Fruit fly (Drosophila melanogaster) whole organism, embryonic: Measurements from ENCODE around the gene Scgbeta.

ENCODE experiments used
- Atf6 ChIP-seq: fragments of 200-800 bp; sonication (Bioruptor generic); IDR thresholded peaks from 2 replicates; pipeline ENCODE4 v1.3.6; 2022; ENCODE audit warnings: missing biosample characterization, missing genetic modification characterization
- Awh ChIP-seq: fragments of 200-800 bp; sonication (Bioruptor generic); IDR thresholded peaks from 2 replicates; pipeline ENCODE4, ENCODE4 v1.3.6; 2022; ENCODE audit warnings: missing biosample characterization, missing genetic modification characterization
- Bteb2 ChIP-seq: fragments of 200-800 bp; sonication (Bioruptor generic); optimal IDR thresholded peaks from 2 replicates; lab custom pipeline; 2016; ENCODE audit warnings: missing biosample characterization, missing genetic modification characterization
- CG10431 ChIP-seq: fragments of 200-800 bp; sonication (Bioruptor generic); optimal IDR thresholded peaks from 3 replicates; lab custom pipeline; 2018; ENCODE audit warnings: missing biosample characterization, mild to moderate bottlenecking, missing genetic modification characterization
- CG11456 ChIP-seq: fragments of 200-800 bp; sonication (Bioruptor generic); IDR thresholded peaks from 3 replicates; pipeline ENCODE4 v1.3.6; 2022; ENCODE audit warnings: missing biosample characterization, missing genetic modification characterization
- CG12071 ChIP-seq: fragments of 200-800 bp; sonication (Bioruptor generic); optimal IDR thresholded peaks from 3 replicates; lab custom pipeline; 2018; ENCODE audit warnings: missing biosample characterization, mild to moderate bottlenecking, missing genetic modification characterization
- CG12942 ChIP-seq: fragments of 200-800 bp; sonication (Bioruptor generic); optimal IDR thresholded peaks from 3 replicates; lab custom pipeline; 2016; ENCODE audit warnings: missing biosample characterization, missing genetic modification characterization
- CG14014 ChIP-seq: fragments of 200-800 bp; sonication (Bioruptor generic); IDR thresholded peaks from 2 replicates; pipeline ENCODE4 v1.3.6; 2022; ENCODE audit warnings: missing biosample characterization, missing genetic modification characterization
- CG15269 ChIP-seq: fragments of 200-800 bp; sonication (Bioruptor generic); optimal IDR thresholded peaks from 2 replicates; lab custom pipeline; 2018; ENCODE audit warnings: missing biosample characterization, mild to moderate bottlenecking, missing genetic modification characterization, moderate library complexity
- CG16863 ChIP-seq: fragments of 200-800 bp; sonication (Bioruptor generic); optimal IDR thresholded peaks from 3 replicates; lab custom pipeline; 2016; ENCODE audit warnings: missing biosample characterization, missing genetic modification characterization
- CG17802 ChIP-seq: fragments of 200-800 bp; sonication (Bioruptor generic); optimal IDR thresholded peaks from 2 replicates; lab custom pipeline; 2018; ENCODE audit warnings: missing biosample characterization, mild to moderate bottlenecking, missing genetic modification characterization, moderate library complexity
- CG17829 ChIP-seq: fragments of 200-800 bp; optimal IDR thresholded peaks from 2 replicates; lab custom pipeline; 2019; ENCODE audit warnings: missing biosample characterization, mild to moderate bottlenecking, missing genetic modification characterization, moderate library complexity
- CG18599 ChIP-seq: fragments of 200-800 bp; sonication (Bioruptor generic); optimal IDR thresholded peaks from 3 replicates; lab custom pipeline; 2017; ENCODE audit warnings: missing biosample characterization, missing genetic modification characterization, mild to moderate bottlenecking, moderate library complexity, missing genetic modification reagents
- CG2678 ChIP-seq: fragments of 200-800 bp; sonication (Bioruptor generic); optimal IDR thresholded peaks from 3 replicates; lab custom pipeline; 2019; ENCODE audit warnings: missing biosample characterization, mild to moderate bottlenecking, missing genetic modification characterization, moderate library complexity
- CG3407 ChIP-seq: fragments of 200-800 bp; sonication (Bioruptor generic); optimal IDR thresholded peaks from 2 replicates; lab custom pipeline; 2018; ENCODE audit warnings: missing biosample characterization, mild to moderate bottlenecking, missing genetic modification characterization
- CG42726 ChIP-seq: fragments of 200-800 bp; sonication (Bioruptor generic); IDR thresholded peaks from 2 replicates; pipeline ENCODE4 v1.3.6; 2022; ENCODE audit warnings: missing biosample characterization, missing genetic modification characterization; ENCODE audit not compliant: partially characterized antibody
- CG4424 ChIP-seq: fragments of 200-800 bp; sonication (Bioruptor generic); optimal IDR thresholded peaks from 3 replicates; lab custom pipeline; 2016; ENCODE audit warnings: missing biosample characterization, missing genetic modification characterization
- CG4730 ChIP-seq: fragments of 200-800 bp; sonication (Bioruptor generic); IDR thresholded peaks from 2 replicates; pipeline ENCODE4 v1.3.6; 2022; ENCODE audit warnings: missing biosample characterization, missing genetic modification characterization
- CG4820 ChIP-seq: fragments of 200-800 bp; sonication (Bioruptor generic); optimal IDR thresholded peaks from 3 replicates; lab custom pipeline; 2016; ENCODE audit warnings: missing biosample characterization, missing genetic modification characterization
- CG7372 ChIP-seq: fragments of 200-800 bp; sonication (Bioruptor generic); IDR thresholded peaks from 2 replicates; pipeline ENCODE4 v1.3.6; 2022; ENCODE audit warnings: missing biosample characterization, missing genetic modification characterization
- CG8089 ChIP-seq: fragments of 200-800 bp; sonication (Bioruptor generic); optimal IDR thresholded peaks from 3 replicates; lab custom pipeline; 2016; ENCODE audit warnings: missing biosample characterization, missing genetic modification characterization
- CG8388 ChIP-seq: fragments of 200-800 bp; sonication (Bioruptor generic); optimal IDR thresholded peaks from 2 replicates; lab custom pipeline; 2019; ENCODE audit warnings: missing biosample characterization, mild to moderate bottlenecking, missing genetic modification characterization, moderate library complexity
- CG9797 ChIP-seq: fragments of 200-800 bp; sonication (Bioruptor generic); optimal IDR thresholded peaks from 3 replicates; lab custom pipeline; 2018; ENCODE audit warnings: missing biosample characterization, mild to moderate bottlenecking, missing genetic modification characterization
- Dip3 ChIP-seq: fragments of 200-800 bp; sonication (Bioruptor generic); optimal IDR thresholded peaks from 3 replicates; lab custom pipeline; 2016; ENCODE audit warnings: missing biosample characterization, missing genetic modification characterization
- Dp ChIP-seq: fragments of 200-800 bp; sonication (Bioruptor generic); optimal IDR thresholded peaks from 2 replicates; lab custom pipeline; 2018; ENCODE audit warnings: missing biosample characterization, mild to moderate bottlenecking, missing genetic modification characterization, moderate library complexity
- Fer1 ChIP-seq: fragments of 200-800 bp; sonication (Bioruptor generic); optimal IDR thresholded peaks from 2 replicates; lab custom pipeline; 2017; ENCODE audit warnings: missing biosample characterization, mild to moderate bottlenecking, missing genetic modification characterization
- HmgZ ChIP-seq: fragments of 200-800 bp; sonication (Bioruptor generic); optimal IDR thresholded peaks from 2 replicates; lab custom pipeline; 2018; ENCODE audit warnings: missing biosample characterization, mild to moderate bottlenecking, missing genetic modification characterization
- Hmr ChIP-seq: fragments of 200-800 bp; sonication (Bioruptor generic); optimal IDR thresholded peaks from 3 replicates; lab custom pipeline; 2017; ENCODE audit warnings: mild to moderate bottlenecking, missing biosample characterization, missing genetic modification reagents, missing genetic modification characterization
- Neu2 ChIP-seq: fragments of 200-800 bp; sonication (Bioruptor generic); optimal IDR thresholded peaks from 3 replicates; lab custom pipeline; 2016; ENCODE audit warnings: missing biosample characterization, missing genetic modification characterization, borderline replicate concordance
- Nf-YB ChIP-seq: fragments of 200-800 bp; sonication (Bioruptor generic); optimal IDR thresholded peaks from 3 replicates; lab custom pipeline; 2019; ENCODE audit warnings: missing biosample characterization, mild to moderate bottlenecking, missing genetic modification characterization, moderate library complexity
- Nf-YC ChIP-seq: fragments of 200-800 bp; optimal IDR thresholded peaks from 3 replicates; lab custom pipeline; 2019; ENCODE audit warnings: missing biosample characterization, mild to moderate bottlenecking, missing genetic modification characterization, moderate library complexity
- Poxn ChIP-seq: fragments of 200-800 bp; sonication (Bioruptor generic); IDR thresholded peaks from 2 replicates; pipeline ENCODE4 v1.3.6; 2022; ENCODE audit warnings: missing biosample characterization, missing genetic modification characterization
- Taf1 ChIP-seq: fragments of 200-800 bp; sonication (Bioruptor generic); IDR thresholded peaks from 2 replicates; pipeline ENCODE4 v1.3.6; 2022; ENCODE audit warnings: missing biosample characterization, missing genetic modification characterization
- chinmo ChIP-seq: fragments of 200-800 bp; sonication (Bioruptor generic); IDR thresholded peaks from 4 replicates; pipeline ENCODE4 v1.3.6; 2022; ENCODE audit warnings: missing biosample characterization, missing genetic modification characterization; ENCODE audit not compliant: partially characterized antibody
- crc ChIP-seq: fragments of 200-800 bp; sonication (Bioruptor generic); optimal IDR thresholded peaks from 2 replicates; lab custom pipeline; 2016; ENCODE audit warnings: missing biosample characterization, missing genetic modification characterization
- crol ChIP-seq: fragments of 200-800 bp; sonication (Bioruptor generic); IDR thresholded peaks from 2 replicates; pipeline ENCODE4 v1.3.6; 2022; ENCODE audit warnings: missing biosample characterization, missing genetic modification characterization
- cwo ChIP-seq: fragments of 200-800 bp; sonication (Bioruptor generic); optimal IDR thresholded peaks from 3 replicates; lab custom pipeline; 2017; ENCODE audit warnings: missing biosample characterization, missing genetic modification characterization, mild to moderate bottlenecking, moderate library complexity, missing genetic modification reagents
- gsb-n ChIP-seq: fragments of 200-800 bp; sonication (Bioruptor generic); optimal IDR thresholded peaks from 3 replicates; lab custom pipeline; 2018; ENCODE audit warnings: missing biosample characterization, mild to moderate bottlenecking, missing genetic modification characterization
- hb ChIP-seq: fragments of 200-800 bp; sonication (Bioruptor generic); IDR thresholded peaks from 3 replicates; pipeline ENCODE4 v1.3.6; 2022; ENCODE audit warnings: missing biosample characterization, missing genetic modification characterization; ENCODE audit not compliant: partially characterized antibody
- lola ChIP-seq, 3 experiments: fragments of >200 bp in 2 of 3; fragments of 200-800 bp in 1 of 3; sonication (Bioruptor generic) in 1 of 3; optimal IDR thresholded peaks; 2 replicates each; lab custom pipeline; 2017 to 2019; ENCODE audit warnings: missing biosample characterization in 3 of 3, missing genetic modification characterization in 3 of 3, mild to moderate bottlenecking in 1 of 3, moderate library complexity in 1 of 3
- nau ChIP-seq: fragments of 200-800 bp; sonication (Bioruptor generic); optimal IDR thresholded peaks from 3 replicates; lab custom pipeline; 2017; ENCODE audit warnings: missing biosample characterization, mild to moderate bottlenecking, missing genetic modification characterization, missing genetic modification reagents
- nerfin-2 ChIP-seq: fragments of 200-800 bp; sonication (Bioruptor generic); IDR thresholded peaks from 2 replicates; pipeline ENCODE4 v1.3.6; 2022; ENCODE audit warnings: missing biosample characterization, missing genetic modification characterization; ENCODE audit not compliant: partially characterized antibody
- psq ChIP-seq: fragments of 200-800 bp; sonication (Bioruptor generic); optimal IDR thresholded peaks from 2 replicates; lab custom pipeline; 2017; ENCODE audit warnings: missing biosample characterization, missing genetic modification characterization
- run ChIP-seq: fragments of 200-800 bp; sonication (Bioruptor generic); optimal IDR thresholded peaks from 3 replicates; lab custom pipeline; 2018; ENCODE audit warnings: missing biosample characterization, mild to moderate bottlenecking, missing genetic modification characterization
- schlank ChIP-seq: fragments of 200-800 bp; sonication (Bioruptor generic); optimal IDR thresholded peaks from 2 replicates; lab custom pipeline; 2018; ENCODE audit warnings: missing biosample characterization, mild to moderate bottlenecking, missing genetic modification characterization
- slou ChIP-seq: fragments of 200-800 bp; sonication (Bioruptor generic); optimal IDR thresholded peaks from 3 replicates; lab custom pipeline; 2016; ENCODE audit warnings: missing biosample characterization, missing genetic modification characterization
- sob ChIP-seq: fragments of 200-800 bp; sonication (Bioruptor generic); IDR thresholded peaks from 2 replicates; pipeline ENCODE4 v1.3.6; 2022; ENCODE audit warnings: missing biosample characterization, missing genetic modification characterization
- wek ChIP-seq: fragments of 200-800 bp; sonication (Bioruptor generic); optimal IDR thresholded peaks from 3 replicates; lab custom pipeline; 2018; ENCODE audit warnings: missing biosample characterization, mild to moderate bottlenecking, missing genetic modification characterization, moderate library complexity

The Scgbeta gene

DNA sequence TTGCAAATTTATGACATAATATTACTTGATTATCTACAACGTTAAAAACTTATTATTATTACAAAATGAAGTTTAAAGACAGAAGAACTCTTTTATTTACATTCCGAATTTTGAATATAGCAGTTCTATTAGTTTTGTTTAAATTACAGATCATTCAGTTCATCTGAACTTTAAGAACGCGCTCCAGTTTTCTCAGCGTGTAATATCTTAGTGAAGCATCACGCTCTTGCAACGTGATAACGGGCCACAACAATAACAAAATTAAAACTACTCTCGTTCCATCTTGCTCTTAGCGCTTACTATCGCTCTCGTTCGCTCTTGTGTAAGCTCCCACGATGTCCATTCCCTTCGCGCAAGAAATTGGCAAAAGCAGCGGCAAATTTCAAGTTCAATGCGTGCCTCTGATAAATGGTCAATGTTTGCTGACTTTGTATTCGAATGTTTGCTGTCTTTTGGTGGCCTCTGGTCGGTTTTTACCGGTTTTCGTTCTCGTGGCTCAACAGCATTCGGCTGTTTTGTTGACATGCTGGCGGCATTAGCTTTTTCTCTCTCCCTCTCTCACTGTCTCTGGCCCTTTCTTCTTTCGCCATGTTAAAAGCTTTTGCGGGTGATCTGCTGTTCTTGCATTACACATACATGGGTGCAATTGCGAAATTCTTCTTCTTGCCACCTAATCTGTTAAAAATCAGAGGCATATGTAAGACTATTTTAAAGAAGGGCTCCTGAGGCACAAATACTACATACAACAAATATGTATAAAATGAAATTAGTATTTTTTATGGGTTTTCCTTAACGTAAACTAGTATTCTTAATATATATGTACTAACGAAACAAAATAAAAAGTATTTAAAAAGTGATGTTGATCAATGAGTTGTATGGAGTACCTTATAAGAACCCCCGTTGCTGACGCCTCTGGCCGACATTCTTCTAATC, 20.6 kb upstream of the Scgbeta start (continued):
- TF ChIP-seq lola (GFP tag; optimal IDR thresholded peaks at IDR 0.05; lab: Kevin White, UChicago), result no peak
- peak; percentile 71 for TF ChIP-seq CG15269 (tag; lab: Kevin White, UChicago)
- no peak for TF ChIP-seq psq
- peak; percentile 39; the same call in 1 of the 2 replicates for TF ChIP-seq Taf1 (GFP tag; lab: Robert Waterston, UW)
- TF ChIP-seq Awh (GFP tag; lab: Robert Waterston, UW), result no peak
- 0 out of 2 replicates have a peak, but pooled peaks have one; percentile 26 for TF ChIP-seq CG14014 (GFP tag; lab: Robert Waterston, UW)
- TF ChIP-seq CG9797 (GFP tag; lab: Kevin White, UChicago), result no peak
- TF ChIP-seq schlank (tag; lab: Kevin White, UChicago), result no peak
- no peak for TF ChIP-seq CG8388 (GFP tag; lab: Kevin White, UChicago)
- no peak for TF ChIP-seq hb (GFP tag; lab: Robert Waterston, UW)
- TF ChIP-seq Atf6 (GFP tag; lab: Robert Waterston, UW), result peak; percentile 39
- TF ChIP-seq chinmo, result no peak; the same call in 3 of the 4 replicates
- peak; percentile 33 for TF ChIP-seq Fer1 (GFP tag; lab: Kevin White, UChicago)
- TF ChIP-seq sob (GFP tag; lab: Robert Waterston, UW), result no peak
- peak; percentile 25 for TF ChIP-seq Dip3 (GFP tag; lab: Kevin White, UChicago)
- TF ChIP-seq CG18599 (GFP tag; lab: Kevin White, UChicago), result peak; percentile 67
- no peak for TF ChIP-seq wek (GFP tag; lab: Kevin White, UChicago)
- TF ChIP-seq Hmr (GFP tag; lab: Kevin White, UChicago), result peak; percentile 49
- peak; percentile 2 for TF ChIP-seq CG17829 (tag; lab: Kevin White, UChicago)
- TF ChIP-seq Neu2 (GFP tag; lab: Kevin White, UChicago), result no peak
- no peak for TF ChIP-seq run (tag; lab: Kevin White, UChicago)
- TF ChIP-seq crol (GFP tag; lab: Robert Waterston, UW), result no peak
- TF ChIP-seq CG2678 (tag; lab: Kevin White, UChicago), result peak; percentile 68
- no peak for TF ChIP-seq HmgZ (tag; lab: Kevin White, UChicago)
- TF ChIP-seq CG7372, result no peak
- TF ChIP-seq Poxn (GFP tag; lab: Robert Waterston, UW), result no peak
- TF ChIP-seq CG10431 (GFP tag; lab: Kevin White, UChicago), result no peak
- no peak for TF ChIP-seq nerfin-2 (GFP tag; lab: Robert Waterston, UW)
- TF ChIP-seq CG4820 (GFP tag; lab: Kevin White, UChicago), result no peak
- no peak for TF ChIP-seq Nf-YB (GFP tag; lab: Kevin White, UChicago)
- TF ChIP-seq gsb-n (tag; lab: Kevin White, UChicago), result no peak
- TF ChIP-seq CG3407 (GFP tag; lab: Kevin White, UChicago), result no peak
- TF ChIP-seq CG16863, result no peak
- no peak for TF ChIP-seq CG8089
- TF ChIP-seq Bteb2 (GFP tag; lab: Kevin White, UChicago), result no peak
- no peak for TF ChIP-seq slou (GFP tag; lab: Kevin White, UChicago)
- TF ChIP-seq CG4730 (GFP tag; lab: Robert Waterston, UW), result no peak
- no peak for TF ChIP-seq Nf-YC (tag; lab: Kevin White, UChicago)
- TF ChIP-seq CG4424 (GFP tag; lab: Kevin White, UChicago), result no peak
- TF ChIP-seq Dp, result no peak
- TF ChIP-seq cwo (GFP tag; lab: Kevin White, UChicago), result peak; percentile 14
- TF ChIP-seq CG12942 (GFP tag; lab: Kevin White, UChicago), result no peak
- TF ChIP-seq CG42726 (GFP tag; lab: Robert Waterston, UW), result no peak
- no peak for TF ChIP-seq CG12071
- no peak for TF ChIP-seq CG11456 (GFP tag; lab: Robert Waterston, UW)
- no peak for TF ChIP-seq nau (GFP tag; lab: Kevin White, UChicago)
- no peak for TF ChIP-seq crc
- no peak for TF ChIP-seq CG17802 (tag; lab: Kevin White, UChicago)
